Worm (Caenorhabditis elegans): ENCODE results near the gene spl-1.
"Not testable (repeated sequence)": the region's sequence is repeated elsewhere in the genome, so short reads cannot be mapped to it uniquely, and the experiment has no call there.

spl-1 gene

ce11 chrIV:390279-390678, 7.3 kb upstream of the spl-1 start, which contains the start of the genes ears-2 and uncp-18:
Gene ears-2, minus strand, starts transcription at chrIV:390468.
Gene uncp-18, plus strand, starts transcription at chrIV:390560.
- no peak for TF ChIP-seq unc-62 (GFP tag; optimal IDR thresholded peaks at IDR 0.05)

ce11 chrIV:388073-388472, 5.1 kb upstream of the spl-1 start, which contains the start of gene ssna-1:
Gene ssna-1, plus strand, starts transcription at chrIV:388084.
- TF ChIP-seq unc-62 (GFP tag; optimal IDR thresholded peaks at IDR 0.05), result no peak

ce11 chrIV:387283-388048, 4.5 kb upstream of the spl-1 start:
- no peak for TF ChIP-seq unc-62 (GFP tag; optimal IDR thresholded peaks at IDR 0.05)

ce11 chrIV:386576-386975, 3.6 kb upstream of the spl-1 start, which contains the start of gene T07A9.14:
Gene T07A9.14, plus strand, starts transcription at chrIV:386699.
- TF ChIP-seq unc-62 (GFP tag; optimal IDR thresholded peaks at IDR 0.05), result no peak

ce11 chrIV:385150-385937, 2.4 kb upstream of the spl-1 start, which contains the start of gene rps-24:
Gene rps-24, plus strand, starts transcription at chrIV:385887.
- not testable (repeated sequence) for TF ChIP-seq unc-62 (GFP tag; optimal IDR thresholded peaks at IDR 0.05)

- TF ChIP-seq unc-62 (GFP tag; optimal IDR thresholded peaks at IDR 0.05), result no peak
Observed at ce11 chrIV:379605-380004, 3.4 kb downstream of the spl-1 start.

- TF ChIP-seq unc-62 (GFP tag; optimal IDR thresholded peaks at IDR 0.05), result no peak
Observed at ce11 chrIV:378838-379237, 4.1 kb downstream of the spl-1 start.

ce11 chrIV:378367-378766, 4.6 kb downstream of the spl-1 start:
- TF ChIP-seq unc-62 (GFP tag; optimal IDR thresholded peaks at IDR 0.05), result no peak

- TF ChIP-seq unc-62 (GFP tag; optimal IDR thresholded peaks at IDR 0.05), result no peak
Observed at ce11 chrIV:377791-378190, 5.2 kb downstream of the spl-1 start.

ce11 chrIV:375915-376314, 7.1 kb downstream of the spl-1 start, which contains the start of gene fln-1:
Gene fln-1, minus strand, starts transcription at chrIV:376015.
- TF ChIP-seq unc-62 (GFP tag; optimal IDR thresholded peaks at IDR 0.05), result no peak

- TF ChIP-seq unc-62 (GFP tag; optimal IDR thresholded peaks at IDR 0.05), result no peak
Observed at ce11 chrIV:373963-374362, 9.0 kb downstream of the spl-1 start.

ce11 chrIV:372146-372789, 10.7 kb downstream of the spl-1 start:
- no peak for TF ChIP-seq unc-62 (GFP tag; optimal IDR thresholded peaks at IDR 0.05)

ce11 chrIV:366406-366805, 16.6 kb downstream of the spl-1 start:
- TF ChIP-seq unc-62 (GFP tag; optimal IDR thresholded peaks at IDR 0.05), result no peak

- TF ChIP-seq unc-62 (GFP tag; optimal IDR thresholded peaks at IDR 0.05), result no peak
Observed at ce11 chrIV:364983-365382, 18.0 kb downstream of the spl-1 start.

- TF ChIP-seq unc-62 (GFP tag; optimal IDR thresholded peaks at IDR 0.05), result no peak
Observed at ce11 chrIV:343279-343678, 39.7 kb downstream of the spl-1 start.

- no peak for TF ChIP-seq unc-62 (GFP tag; optimal IDR thresholded peaks at IDR 0.05)
Observed at ce11 chrIV:339508-339907, 43.5 kb downstream of the spl-1 start, which contains the start of gene cdh-8. Gene cdh-8, plus strand, starts transcription at chrIV:339808.

Measured in whole organism, dauer.